Worm (Caenorhabditis elegans) whole organism, mixed stage, embryonic: ENCODE data around the gene bed-1.

Experiments
- M03D4.4 ChIP-seq: sonication (generic microtip); optimal IDR thresholded peaks from 2 replicates; lab custom pipeline; 2017; ENCODE audit warnings: mild to moderate bottlenecking, missing genetic modification characterization, missing compliant biosample characterization
- bed-3 ChIP-seq: fragments of 200-800 bp; sonication (Bioruptor generic); optimal IDR thresholded peaks from 3 replicates; lab custom pipeline; 2018; ENCODE audit warnings: mild to moderate bottlenecking, missing genetic modification characterization, moderate library complexity, missing compliant biosample characterization
- blmp-1 ChIP-seq: fragments of 150-350 bp; optimal IDR thresholded peaks from 2 replicates; lab custom pipeline; 2014; ENCODE audit warnings: missing biosample characterization, missing genetic modification characterization
- ceh-39 ChIP-seq: fragments of 150-350 bp; optimal IDR thresholded peaks from 2 replicates; lab custom pipeline; 2014; ENCODE audit warnings: missing biosample characterization, missing genetic modification characterization
- ceh-43 ChIP-seq: fragments of 200-800 bp; sonication (Bioruptor generic); optimal IDR thresholded peaks from 2 replicates; lab custom pipeline; 2018; ENCODE audit warnings: mild to moderate bottlenecking, missing genetic modification characterization, moderate library complexity, missing compliant biosample characterization
- ceh-83 ChIP-seq: fragments of 200-800 bp; sonication (Bioruptor generic); optimal IDR thresholded peaks from 2 replicates; lab custom pipeline; 2018; ENCODE audit warnings: mild to moderate bottlenecking, missing genetic modification characterization, missing compliant biosample characterization
- ces-1 ChIP-seq: fragments of 150-350 bp; optimal IDR thresholded peaks from 2 replicates; lab custom pipeline; 2014; ENCODE audit warnings: missing biosample characterization, missing genetic modification reagents, missing genetic modification characterization
- cnd-1 ChIP-seq: fragments of 200-800 bp; sonication (Bioruptor generic); optimal IDR thresholded peaks from 2 replicates; lab custom pipeline; 2018; ENCODE audit warnings: mild to moderate bottlenecking, missing genetic modification characterization, missing compliant biosample characterization
- drap-1 ChIP-seq: fragments of 200-800 bp; sonication (Bioruptor generic); optimal IDR thresholded peaks from 3 replicates; lab custom pipeline; 2018; ENCODE audit warnings: mild to moderate bottlenecking, missing genetic modification characterization, missing compliant biosample characterization
- elt-1 ChIP-seq: sonication (generic microtip); optimal IDR thresholded peaks from 2 replicates; lab custom pipeline; 2017; ENCODE audit warnings: missing genetic modification characterization, mild to moderate bottlenecking, missing compliant biosample characterization, antibody characterized with exemption, moderate library complexity, borderline replicate concordance; ENCODE audit not compliant: insufficient read depth
- elt-3 ChIP-seq: fragments of 150-350 bp; optimal IDR thresholded peaks from 2 replicates; lab custom pipeline; 2014; ENCODE audit warnings: missing biosample characterization, missing genetic modification characterization
- flh-1 ChIP-seq: fragments of 200-800 bp; sonication (Bioruptor generic); optimal IDR thresholded peaks from 2 replicates; lab custom pipeline; 2018; ENCODE audit warnings: mild to moderate bottlenecking, missing genetic modification characterization, moderate library complexity, missing compliant biosample characterization
- hlh-1 ChIP-seq: fragments of 150-350 bp; optimal IDR thresholded peaks from 2 replicates; lab custom pipeline; 2014; ENCODE audit warnings: missing biosample characterization, missing genetic modification reagents, missing genetic modification characterization
- lin-13 ChIP-seq: fragments of 150-350 bp; optimal IDR thresholded peaks from 2 replicates; lab custom pipeline; 2014; ENCODE audit warnings: missing biosample characterization, missing genetic modification characterization
- lsy-2 ChIP-seq: fragments of 150-350 bp; optimal IDR thresholded peaks from 2 replicates; lab custom pipeline; 2014; ENCODE audit warnings: missing biosample characterization, missing genetic modification characterization
- mab-5 ChIP-seq: fragments of 150-350 bp; optimal IDR thresholded peaks from 2 replicates; lab custom pipeline; 2014; ENCODE audit warnings: missing biosample characterization, missing genetic modification characterization
- mep-1 ChIP-seq: fragments of 150-350 bp; optimal IDR thresholded peaks from 2 replicates; lab custom pipeline; 2017; ENCODE audit warnings: missing biosample characterization, missing genetic modification reagents, missing genetic modification characterization, inconsistent platforms
- mls-2 ChIP-seq: sonication (generic microtip); optimal IDR thresholded peaks from 2 replicates; lab custom pipeline; 2016; ENCODE audit warnings: mild to moderate bottlenecking, missing genetic modification characterization, moderate library complexity, missing compliant biosample characterization
- nhr-12 ChIP-seq: fragments of 150-350 bp; optimal IDR thresholded peaks from 2 replicates; lab custom pipeline; 2014; ENCODE audit warnings: missing biosample characterization, missing genetic modification characterization
- nhr-237 ChIP-seq: fragments of 150-350 bp; optimal IDR thresholded peaks from 2 replicates; lab custom pipeline; 2014; ENCODE audit warnings: missing biosample characterization, missing genetic modification characterization
- nhr-28 ChIP-seq: fragments of 150-350 bp; optimal IDR thresholded peaks from 2 replicates; lab custom pipeline; 2014; ENCODE audit warnings: missing biosample characterization, missing genetic modification characterization
- nhr-76 ChIP-seq: sonication (generic microtip); optimal IDR thresholded peaks from 2 replicates; lab custom pipeline; 2017; ENCODE audit warnings: missing biosample characterization, missing genetic modification characterization
- pha-4 ChIP-seq: fragments of 150-350 bp; optimal IDR thresholded peaks from 2 replicates; lab custom pipeline; 2018; ENCODE audit warnings: missing biosample characterization, missing genetic modification reagents, missing genetic modification characterization
- sem-2 ChIP-seq: fragments of 200-800 bp; sonication (Bioruptor generic); optimal IDR thresholded peaks from 2 replicates; lab custom pipeline; 2018; ENCODE audit warnings: mild to moderate bottlenecking, missing genetic modification characterization, missing compliant biosample characterization
- snpc-4 ChIP-seq: fragments of 150-350 bp; optimal IDR thresholded peaks from 2 replicates; lab custom pipeline; 2014; ENCODE audit warnings: missing biosample characterization, missing genetic modification characterization
- tbx-8 ChIP-seq: fragments of 200-800 bp; sonication (Bioruptor generic); optimal IDR thresholded peaks from 2 replicates; lab custom pipeline; 2018; ENCODE audit warnings: mild to moderate bottlenecking, missing genetic modification characterization, moderate library complexity, missing compliant biosample characterization
- unc-120 ChIP-seq: sonication (generic microtip); optimal IDR thresholded peaks from 2 replicates; lab custom pipeline; 2017; ENCODE audit warnings: missing genetic modification characterization, missing compliant biosample characterization; ENCODE audit not compliant: poor library complexity, severe bottlenecking
- unc-62 ChIP-seq: fragments of 150-350 bp; optimal IDR thresholded peaks from 2 replicates; lab custom pipeline; 2014; ENCODE audit warnings: missing biosample characterization, missing genetic modification reagents, missing genetic modification characterization
- zip-8 ChIP-seq: fragments of 150-350 bp; optimal IDR thresholded peaks from 2 replicates; lab custom pipeline; 2014; ENCODE audit warnings: missing biosample characterization, missing genetic modification characterization
- ztf-11 ChIP-seq: fragments of 150-350 bp; optimal IDR thresholded peaks from 2 replicates; lab custom pipeline; 2014; ENCODE audit warnings: missing biosample characterization, missing genetic modification characterization

bed-1 gene

ce11 chrV:19140495-19140894 is 15.8 kb upstream of the bed-1 start, which contains the start of gene cpg-23:
Gene cpg-23 (plus strand): TSS chrV:19140795.
- TF ChIP-seq mls-2 (tag; lab: Kevin White, UChicago) (no peak), elt-3 (no peak), nhr-28 (tag; lab: Kevin White, UChicago) (no peak), ceh-39 (no peak), ztf-11 (tag; lab: Kevin White, UChicago) (no peak), bed-3 (GFP tag; lab: Kevin White, UChicago) (no peak), lsy-2 (tag; lab: Kevin White, UChicago) (no peak), ceh-83 (GFP tag; lab: Kevin White, UChicago) (no peak), ces-1 (GFP tag; lab: Kevin White, UChicago) (no peak), mab-5 (no peak), M03D4.4 (tag; lab: Kevin White, UChicago) (no peak), hlh-1 (no peak), nhr-12 (tag; lab: Kevin White, UChicago) (no peak), tbx-8 (GFP tag; lab: Kevin White, UChicago) (no peak)

- TF ChIP-seq drap-1: no peak
These were observed 11.5 kb upstream of the bed-1 start, which contains the start of gene Y39B6A.9 for ce11 chrV:19136206-19136605. Gene Y39B6A.9 (plus strand): TSS chrV:19136506.

- TF ChIP-seq ces-1 (GFP tag; lab: Kevin White, UChicago): no peak
- no peak for TF ChIP-seq mep-1
- TF ChIP-seq lsy-2 (tag; lab: Kevin White, UChicago): no peak
- no peak for TF ChIP-seq snpc-4 (tag; lab: Kevin White, UChicago)
- no peak for TF ChIP-seq zip-8 (tag; lab: Kevin White, UChicago)
- TF ChIP-seq blmp-1 (tag; lab: Kevin White, UChicago): no peak
- TF ChIP-seq pha-4 (tag; lab: Kevin White, UChicago): no peak
- TF ChIP-seq cnd-1 (tag; lab: Kevin White, UChicago): no peak
- TF ChIP-seq tbx-8 (GFP tag; lab: Kevin White, UChicago): no peak
- TF ChIP-seq ceh-43 (GFP tag; lab: Kevin White, UChicago): no peak
- TF ChIP-seq drap-1: no peak
These were observed 8.8 kb upstream of the bed-1 start, which contains the start of gene Y39B6A.10 for ce11 chrV:19133507-19133906. Gene Y39B6A.10 (minus strand): TSS chrV:19133607.

- TF ChIP-seq elt-1 (tag; lab: Kevin White, UChicago) (no peak), blmp-1 (tag; lab: Kevin White, UChicago) (no peak), sem-2 (GFP tag; lab: Kevin White, UChicago) (no peak), flh-1 (GFP tag; lab: Kevin White, UChicago) (no peak), snpc-4 (tag; lab: Kevin White, UChicago) (no peak), nhr-237 (tag; lab: Kevin White, UChicago) (no peak), bed-3 (GFP tag; lab: Kevin White, UChicago) (no peak)
These were observed 7.2 kb upstream of the bed-1 start for ce11 chrV:19131848-19132401.

ce11 chrV:19129497-19130212 is 4.9 kb upstream of the bed-1 start:
- TF ChIP-seq zip-8 (tag; lab: Kevin White, UChicago) (no peak), lin-13 (no peak), nhr-76 (tag; lab: Kevin White, UChicago) (no peak), unc-120 (tag; lab: Kevin White, UChicago) (no peak), ceh-83 (GFP tag; lab: Kevin White, UChicago) (no peak), unc-62 (GFP tag; lab: Kevin White, UChicago) (no peak), flh-1 (GFP tag; lab: Kevin White, UChicago) (no peak), sem-2 (GFP tag; lab: Kevin White, UChicago) (no peak), tbx-8 (GFP tag; lab: Kevin White, UChicago) (no peak)
